Worm (Caenorhabditis elegans) whole organism, L3 larva: Measurements from ENCODE around the gene dct-16.
"Not testable (repeated sequence)": the region's sequence is repeated elsewhere in the genome, so short reads cannot be mapped to it uniquely, and the experiment has no call there.

Source experiments
- R02D3.7 ChIP-seq: fragments of 150-350 bp; optimal IDR thresholded peaks from 2 replicates; lab custom pipeline; 2014; ENCODE audit warnings: missing biosample characterization, missing genetic modification characterization
- ZK546.5 ChIP-seq: sonication (generic microtip); optimal IDR thresholded peaks from 2 replicates; lab custom pipeline; 2017; ENCODE audit warnings: missing biosample characterization, missing genetic modification characterization
- aly-2 ChIP-seq: fragments of 150-350 bp; optimal IDR thresholded peaks from 2 replicates; lab custom pipeline; 2014; ENCODE audit warnings: missing biosample characterization, missing genetic modification characterization
- ama-1 ChIP-seq: fragments of 150-350 bp; optimal IDR thresholded peaks from 2 replicates; lab custom pipeline; 2018
- ceh-16 ChIP-seq: sonication (generic microtip); optimal IDR thresholded peaks from 2 replicates; lab custom pipeline; 2017; ENCODE audit warnings: missing biosample characterization, missing genetic modification characterization
- ceh-9 ChIP-seq: sonication (generic microtip); optimal IDR thresholded peaks from 2 replicates; lab custom pipeline; 2018; ENCODE audit warnings: missing biosample characterization, missing genetic modification characterization
- daf-12 ChIP-seq: fragments of 150-350 bp; optimal IDR thresholded peaks from 2 replicates; lab custom pipeline; 2014; ENCODE audit warnings: missing biosample characterization, missing genetic modification reagents, missing genetic modification characterization
- egl-27 ChIP-seq: sonication (generic microtip); optimal IDR thresholded peaks from 4 replicates; lab custom pipeline; 2017; ENCODE audit warnings: missing biosample characterization, missing genetic modification reagents, missing genetic modification characterization
- egl-5 ChIP-seq: fragments of 150-350 bp; optimal IDR thresholded peaks from 2 replicates; lab custom pipeline; 2017; ENCODE audit warnings: missing biosample characterization, missing genetic modification reagents, missing genetic modification characterization, inconsistent platforms
- elt-1 ChIP-seq: fragments of 150-350 bp; optimal IDR thresholded peaks from 2 replicates; lab custom pipeline; 2014; ENCODE audit warnings: missing biosample characterization, missing genetic modification characterization
- elt-2 ChIP-seq: sonication (generic microtip); optimal IDR thresholded peaks from 2 replicates; lab custom pipeline; 2016; ENCODE audit warnings: missing genetic modification reagents, mild to moderate bottlenecking, missing genetic modification characterization, missing compliant biosample characterization
- elt-3 ChIP-seq, 3 experiments: fragments of 150-350 bp in 1 of 3; sonication (generic microtip) in 2 of 3; optimal IDR thresholded peaks; 2 replicates in 2 of 3; 4 replicates in 1 of 3; lab custom pipeline; 2014 to 2017; ENCODE audit warnings: missing biosample characterization in 3 of 3, missing genetic modification characterization in 3 of 3
- eor-1 ChIP-seq, 2 experiments: fragments of 150-350 bp; optimal IDR thresholded peaks; 2 replicates each; lab custom pipeline; 2014 to 2018; ENCODE audit warnings: missing biosample characterization in 2 of 2, missing genetic modification characterization in 2 of 2
- fkh-10 ChIP-seq: sonication (generic microtip); optimal IDR thresholded peaks from 2 replicates; lab custom pipeline; 2017; ENCODE audit warnings: missing biosample characterization, missing genetic modification reagents, missing genetic modification characterization
- fkh-2 ChIP-seq: fragments of 150-350 bp; optimal IDR thresholded peaks from 2 replicates; lab custom pipeline; 2014; ENCODE audit warnings: missing biosample characterization, missing genetic modification reagents, missing genetic modification characterization
- fos-1 ChIP-seq: fragments of 150-350 bp; optimal IDR thresholded peaks from 2 replicates; lab custom pipeline; 2014; ENCODE audit warnings: missing biosample characterization, missing genetic modification characterization
- hmg-11 ChIP-seq: sonication (generic microtip); optimal IDR thresholded peaks from 2 replicates; lab custom pipeline; 2016; ENCODE audit warnings: missing genetic modification characterization, missing compliant biosample characterization
- jun-1 ChIP-seq: fragments of 150-350 bp; optimal IDR thresholded peaks from 2 replicates; lab custom pipeline; 2014; ENCODE audit warnings: missing biosample characterization, missing genetic modification reagents, missing genetic modification characterization
- lin-15B ChIP-seq: fragments of 150-350 bp; optimal IDR thresholded peaks from 2 replicates; lab custom pipeline; 2014; ENCODE audit warnings: missing biosample characterization, missing genetic modification characterization
- lin-39 ChIP-seq: fragments of 150-350 bp; optimal IDR thresholded peaks from 2 replicates; lab custom pipeline; 2018; ENCODE audit warnings: missing biosample characterization, missing genetic modification reagents, missing genetic modification characterization
- lsy-12 ChIP-seq: sonication (generic microtip); optimal IDR thresholded peaks from 2 replicates; lab custom pipeline; 2016; ENCODE audit warnings: mild to moderate bottlenecking, missing genetic modification characterization, missing compliant biosample characterization
- mdl-1 ChIP-seq: fragments of 150-350 bp; optimal IDR thresholded peaks from 2 replicates; lab custom pipeline; 2014; ENCODE audit warnings: missing biosample characterization, missing genetic modification characterization
- nfya-1 ChIP-seq: sonication (generic microtip); optimal IDR thresholded peaks from 2 replicates; lab custom pipeline; 2017; ENCODE audit warnings: missing genetic modification characterization, mild to moderate bottlenecking, missing compliant biosample characterization, antibody characterized with exemption, moderate library complexity; ENCODE audit not compliant: insufficient read depth
- nhr-237 ChIP-seq: fragments of 150-350 bp; optimal IDR thresholded peaks from 2 replicates; lab custom pipeline; 2014; ENCODE audit warnings: missing biosample characterization, missing genetic modification characterization
- nhr-28 ChIP-seq: fragments of 150-350 bp; optimal IDR thresholded peaks from 2 replicates; lab custom pipeline; 2014; ENCODE audit warnings: missing biosample characterization, missing genetic modification characterization
- nhr-67 ChIP-seq: fragments of 150-350 bp; optimal IDR thresholded peaks from 2 replicates; lab custom pipeline; 2014; ENCODE audit warnings: missing biosample characterization, missing genetic modification characterization
- nhr-77 ChIP-seq: fragments of 150-350 bp; optimal IDR thresholded peaks from 2 replicates; lab custom pipeline; 2014; ENCODE audit warnings: missing biosample characterization, missing genetic modification characterization
- pha-4 ChIP-seq: fragments of 150-350 bp; optimal IDR thresholded peaks from 2 replicates; lab custom pipeline; 2014; ENCODE audit warnings: missing biosample characterization, missing genetic modification reagents, missing genetic modification characterization
- pqm-1 ChIP-seq: fragments of 150-350 bp; optimal IDR thresholded peaks from 2 replicates; lab custom pipeline; 2017; ENCODE audit warnings: missing biosample characterization, missing genetic modification characterization, inconsistent platforms
- sea-2 ChIP-seq: fragments of 150-350 bp; sonication (generic microtip); optimal IDR thresholded peaks from 4 replicates; lab custom pipeline; 2014; ENCODE audit warnings: missing biosample characterization, missing genetic modification reagents, missing genetic modification characterization
- skn-1 ChIP-seq: fragments of 150-350 bp; optimal IDR thresholded peaks from 2 replicates; lab custom pipeline; 2014; ENCODE audit warnings: missing biosample characterization, missing genetic modification characterization
- snpc-4 ChIP-seq: fragments of 150-350 bp; optimal IDR thresholded peaks from 2 replicates; lab custom pipeline; 2014; ENCODE audit warnings: missing biosample characterization, missing genetic modification characterization
- tbx-2 ChIP-seq: sonication (generic microtip); optimal IDR thresholded peaks from 2 replicates; lab custom pipeline; 2016; ENCODE audit warnings: mild to moderate bottlenecking, missing genetic modification characterization, missing compliant biosample characterization
- unc-39 ChIP-seq: sonication (generic microtip); optimal IDR thresholded peaks from 4 replicates; lab custom pipeline; 2017; ENCODE audit warnings: missing biosample characterization, missing genetic modification characterization
- zag-1 ChIP-seq: fragments of 150-350 bp; optimal IDR thresholded peaks from 2 replicates; lab custom pipeline; 2014; ENCODE audit warnings: missing biosample characterization, missing genetic modification characterization

The dct-16 gene

ce11 chrV:20518927-20519326 lies 20.1 kb upstream of the dct-16 start, which contains the start of gene Y38H6C.25:
TSS of gene Y38H6C.25 (plus strand) at chrV:20519227.
- TF ChIP-seq nhr-28 (tag; lab: Kevin White, UChicago), result no peak
- no peak for TF ChIP-seq jun-1 (tag; lab: Kevin White, UChicago)
- TF ChIP-seq sea-2 (GFP tag; lab: Kevin White, UChicago), result no peak
- no peak for TF ChIP-seq zag-1 (tag; lab: Kevin White, UChicago)

DNA sequence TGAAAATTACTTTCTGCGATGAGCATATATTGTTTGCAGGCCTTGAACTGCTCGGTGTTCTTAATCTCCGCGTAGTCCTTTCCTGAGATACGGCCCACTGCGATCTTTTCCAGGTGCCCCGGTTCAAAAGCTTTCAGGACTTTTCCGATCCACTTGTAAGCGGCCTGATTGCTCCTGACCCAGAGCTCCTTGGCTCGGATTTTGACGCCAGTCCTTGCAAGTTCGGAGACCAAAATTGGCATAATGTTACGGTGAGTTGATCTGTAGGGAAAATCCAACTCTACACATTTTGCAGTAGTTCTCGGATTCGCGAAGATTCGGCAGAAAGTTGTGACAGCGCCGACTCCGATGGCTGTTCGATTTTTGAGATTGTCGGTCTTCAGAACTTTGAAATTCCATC lies 18.1 kb upstream of the dct-16 start:
- TF ChIP-seq ceh-16 (tag; lab: Kevin White, UChicago) (no peak), nhr-77 (tag; lab: Kevin White, UChicago) (no peak), R02D3.7 (tag; lab: Kevin White, UChicago) (no peak), skn-1 (tag; lab: Kevin White, UChicago) (no peak), egl-5 (no peak), ZK546.5 (no peak), nfya-1 (tag; lab: Kevin White, UChicago) (no peak), egl-27 (tag; lab: Kevin White, UChicago) (no peak), sea-2 (GFP tag; lab: Kevin White, UChicago) (no peak), unc-39 (tag; lab: Kevin White, UChicago) (no peak), pha-4 (tag; lab: Kevin White, UChicago) (no peak), ama-1 (lab: Kevin White, UChicago) (no peak)

ce11 chrV:20514483-20514882 lies 15.6 kb upstream of the dct-16 start:
- TF ChIP-seq nhr-77 (tag; lab: Kevin White, UChicago), result no peak
- TF ChIP-seq elt-2, result peak; percentile 58

DNA sequence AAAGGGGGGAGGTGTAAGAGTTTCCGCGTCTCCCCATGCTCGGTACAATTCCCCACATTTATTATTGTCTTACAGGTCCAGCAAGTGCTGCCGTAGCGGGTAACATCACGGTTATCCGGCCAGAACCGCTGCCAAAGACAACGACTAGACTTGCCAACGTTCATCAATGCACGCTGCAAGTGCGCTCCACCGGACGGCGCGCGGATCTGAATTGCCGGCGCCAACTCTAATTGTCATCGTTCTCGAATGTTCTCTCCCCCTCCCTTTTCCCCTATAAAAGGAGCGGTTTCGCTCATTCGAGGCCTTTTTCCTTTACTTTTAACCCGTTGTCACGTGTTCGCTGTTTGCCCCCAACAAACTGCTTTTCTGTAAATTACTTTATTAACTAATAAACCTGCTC lies 14.8 kb upstream of the dct-16 start, which contains the start of gene Y38H6C.8:
Y38H6C.8 (plus strand) TSS at position 301 of the 400 bp plus-strand sequence.
- TF ChIP-seq snpc-4 (tag; lab: Kevin White, UChicago); ZK546.5; elt-1: not testable (repeated sequence)

DNA sequence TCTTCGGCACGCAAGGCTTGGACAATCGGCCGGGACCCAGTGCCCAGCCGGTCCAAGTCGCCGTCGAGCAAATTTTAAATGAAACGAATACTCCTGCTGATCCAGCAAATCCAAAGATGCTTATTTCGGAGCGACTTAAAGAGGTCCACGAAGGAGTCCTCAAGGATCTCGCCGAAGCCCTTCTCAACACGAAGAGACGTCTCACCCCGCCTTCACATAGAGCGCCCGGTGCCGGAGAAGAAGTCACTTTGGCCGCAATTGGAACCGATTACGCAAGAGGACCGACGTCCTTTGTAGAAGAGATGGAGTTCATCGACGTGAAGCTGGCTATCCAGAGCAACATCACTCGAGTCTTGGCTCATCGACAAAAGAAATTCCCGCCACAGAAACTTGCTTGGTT lies 10.6 kb upstream of the dct-16 start:
- TF ChIP-seq elt-1, result no peak
- TF ChIP-seq nhr-237 (tag; lab: Kevin White, UChicago), result no peak
- no peak for TF ChIP-seq daf-12
- TF ChIP-seq nhr-28 (tag; lab: Kevin White, UChicago), result no peak
- no peak for TF ChIP-seq lsy-12 (tag; lab: Kevin White, UChicago)
- no peak for TF ChIP-seq hmg-11 (tag; lab: Kevin White, UChicago)
- TF ChIP-seq fkh-2, result no peak
- TF ChIP-seq pqm-1 (tag; lab: Kevin White, UChicago), result no peak
- TF ChIP-seq egl-5, result no peak
- no peak for TF ChIP-seq elt-2
- TF ChIP-seq tbx-2 (tag; lab: Kevin White, UChicago), result no peak
- TF ChIP-seq ama-1 (lab: Kevin White, UChicago), result no peak
- TF ChIP-seq pha-4 (tag; lab: Kevin White, UChicago), result no peak
- TF ChIP-seq elt-3 (tag; optimal IDR thresholded peaks at IDR 0.05; lab: Kevin White, UChicago), result no peak
- TF ChIP-seq sea-2 (GFP tag; lab: Kevin White, UChicago), result no peak
- no peak for TF ChIP-seq mdl-1 (tag; lab: Kevin White, UChicago)

ce11 chrV:20506542-20506941 lies 7.7 kb upstream of the dct-16 start:
- TF ChIP-seq eor-1 (tag; optimal IDR thresholded peaks at IDR 0.05; lab: Kevin White, UChicago) (no peak), fkh-2 (no peak), unc-39 (tag; lab: Kevin White, UChicago) (no peak), fkh-10 (no peak), elt-2 (no peak), lin-15B (tag; lab: Kevin White, UChicago) (no peak), mdl-1 (tag; lab: Kevin White, UChicago) (no peak), fos-1 (tag; lab: Kevin White, UChicago) (no peak), hmg-11 (tag; lab: Kevin White, UChicago) (no peak), jun-1 (tag; lab: Kevin White, UChicago) (no peak), pha-4 (tag; lab: Kevin White, UChicago) (no peak), ZK546.5 (no peak), nhr-67 (tag; lab: Kevin White, UChicago) (no peak), ceh-9 (tag; lab: Kevin White, UChicago) (no peak), lin-39 (tag; lab: Kevin White, UChicago) (no peak), aly-2 (no peak), sea-2 (GFP tag; lab: Kevin White, UChicago) (no peak), pqm-1 (tag; lab: Kevin White, UChicago) (no peak)
